Fruit fly (Drosophila melanogaster) whole organism, embryonic: ENCODE data around the gene CG8765.

Experiments used
- ATbp ChIP-seq: fragments of 200-800 bp; sonication (Bioruptor generic); optimal IDR thresholded peaks from 2 replicates; lab custom pipeline; 2017; ENCODE audit warnings: missing biosample characterization, mild to moderate bottlenecking, missing genetic modification characterization, missing genetic modification reagents
- C15 ChIP-seq: fragments of 200-800 bp; sonication (Bioruptor generic); IDR thresholded peaks from 3 replicates; pipeline ENCODE4 v1.3.6; 2022; ENCODE audit warnings: missing biosample characterization, missing genetic modification characterization
- CG10267 ChIP-seq: fragments of 200-800 bp; sonication (Bioruptor generic); optimal IDR thresholded peaks from 2 replicates; lab custom pipeline; 2018; ENCODE audit warnings: missing biosample characterization, mild to moderate bottlenecking, missing genetic modification characterization, moderate library complexity
- CG10366 ChIP-seq: fragments of 200-800 bp; sonication (Bioruptor generic); IDR thresholded peaks from 2 replicates; pipeline ENCODE4 v1.3.6; 2022; ENCODE audit warnings: missing biosample characterization, missing genetic modification characterization
- CG12659 ChIP-seq: fragments of 200-800 bp; sonication (Bioruptor generic); optimal IDR thresholded peaks from 3 replicates; lab custom pipeline; 2017; ENCODE audit warnings: mild to moderate bottlenecking, missing biosample characterization, missing genetic modification reagents, missing genetic modification characterization
- CG13775 ChIP-seq: fragments of 200-800 bp; sonication (Bioruptor generic); optimal IDR thresholded peaks from 3 replicates; lab custom pipeline; 2017; ENCODE audit warnings: missing biosample characterization, mild to moderate bottlenecking, missing genetic modification characterization
- CG14710 ChIP-seq: fragments of 200-800 bp; sonication (Bioruptor generic); optimal IDR thresholded peaks from 3 replicates; lab custom pipeline; 2019; ENCODE audit warnings: missing biosample characterization, mild to moderate bottlenecking, missing genetic modification characterization, moderate library complexity
- CG15514 ChIP-seq: fragments of 200-800 bp; sonication (Bioruptor generic); optimal IDR thresholded peaks from 3 replicates; lab custom pipeline; 2017; ENCODE audit warnings: missing biosample characterization, missing genetic modification characterization, mild to moderate bottlenecking, moderate library complexity, missing genetic modification reagents
- CG17359 ChIP-seq: fragments of 200-800 bp; sonication (Bioruptor generic); optimal IDR thresholded peaks from 3 replicates; lab custom pipeline; 2018; ENCODE audit warnings: missing biosample characterization, mild to moderate bottlenecking, missing genetic modification characterization, moderate library complexity
- CG17361 ChIP-seq: fragments of 200-800 bp; sonication (Bioruptor generic); IDR thresholded peaks from 3 replicates; pipeline ENCODE4 v1.3.6; 2022; ENCODE audit warnings: missing biosample characterization, missing genetic modification characterization
- CG30403 ChIP-seq: fragments of 200-800 bp; sonication (Bioruptor generic); optimal IDR thresholded peaks from 3 replicates; lab custom pipeline; 2016; ENCODE audit warnings: missing biosample characterization, missing genetic modification characterization
- CG31365 ChIP-seq: fragments of 200-800 bp; sonication (Bioruptor generic); optimal IDR thresholded peaks from 2 replicates; lab custom pipeline; 2018; ENCODE audit warnings: missing biosample characterization, mild to moderate bottlenecking, missing genetic modification characterization
- CG32772 ChIP-seq: fragments of 200-800 bp; sonication (Bioruptor generic); IDR thresholded peaks from 2 replicates; pipeline ENCODE4 v1.3.6; 2022; ENCODE audit warnings: missing biosample characterization, missing genetic modification characterization
- CG33557 ChIP-seq: fragments of 200-800 bp; sonication (Bioruptor generic); optimal IDR thresholded peaks from 2 replicates; lab custom pipeline; 2019; ENCODE audit warnings: missing biosample characterization, mild to moderate bottlenecking, missing genetic modification characterization, moderate library complexity
- CG3407 ChIP-seq: fragments of 200-800 bp; sonication (Bioruptor generic); optimal IDR thresholded peaks from 2 replicates; lab custom pipeline; 2018; ENCODE audit warnings: missing biosample characterization, mild to moderate bottlenecking, missing genetic modification characterization
- CG34422 ChIP-seq: fragments of 200-800 bp; sonication (Bioruptor generic); IDR thresholded peaks from 3 replicates; pipeline ENCODE4 v1.3.6; 2022; ENCODE audit warnings: missing biosample characterization, missing genetic modification characterization
- CG4328 ChIP-seq: fragments of 200-800 bp; sonication (Bioruptor generic); optimal IDR thresholded peaks from 3 replicates; lab custom pipeline; 2017; ENCODE audit warnings: missing biosample characterization, missing genetic modification reagents, missing genetic modification characterization
- CG4360 ChIP-seq: fragments of 200-800 bp; sonication (Bioruptor generic); IDR thresholded peaks from 2 replicates; pipeline ENCODE4 v1.3.6; 2022; ENCODE audit warnings: missing biosample characterization, missing genetic modification characterization
- CG5180 ChIP-seq: fragments of 200-800 bp; sonication (Bioruptor generic); optimal IDR thresholded peaks from 3 replicates; lab custom pipeline; 2017; ENCODE audit warnings: missing biosample characterization, missing genetic modification characterization, mild to moderate bottlenecking, moderate library complexity, missing genetic modification reagents
- CG8765 ChIP-seq: fragments of 200-800 bp; sonication (Bioruptor generic); IDR thresholded peaks from 2 replicates; pipeline ENCODE4 v1.3.6; 2022; ENCODE audit warnings: missing biosample characterization, missing genetic modification characterization
- CG9437 ChIP-seq: fragments of 200-800 bp; sonication (Bioruptor generic); optimal IDR thresholded peaks from 2 replicates; lab custom pipeline; 2018; ENCODE audit warnings: missing biosample characterization, mild to moderate bottlenecking, missing genetic modification characterization
- Chrac-16 ChIP-seq: fragments of 200-800 bp; sonication (Bioruptor generic); optimal IDR thresholded peaks from 3 replicates; lab custom pipeline; 2016; ENCODE audit warnings: missing biosample characterization, missing genetic modification characterization
- CoRest ChIP-seq: fragments of 200-800 bp; sonication (Bioruptor generic); optimal IDR thresholded peaks from 3 replicates; lab custom pipeline; 2018; ENCODE audit warnings: missing biosample characterization, mild to moderate bottlenecking, missing genetic modification characterization, moderate library complexity
- D ChIP-seq, 2 experiments: fragments of 200-800 bp in 1 of 2; fragments of >200 bp in 1 of 2; sonication (Bioruptor generic) in 1 of 2; optimal IDR thresholded peaks; 2 replicates in 1 of 2; 3 replicates in 1 of 2; lab custom pipeline; 2017; ENCODE audit warnings: mild to moderate bottlenecking in 1 of 2, missing biosample characterization in 1 of 2, missing genetic modification characterization in 1 of 2, missing genetic modification reagents in 1 of 2
- Doc3 ChIP-seq: fragments of 200-800 bp; sonication (Bioruptor generic); IDR thresholded peaks from 3 replicates; pipeline ENCODE4 v1.3.6; 2022; ENCODE audit warnings: missing biosample characterization, missing genetic modification characterization; ENCODE audit not compliant: partially characterized antibody
- Ets65A ChIP-seq: fragments of 200-800 bp; sonication (Bioruptor generic); peaks from one replicate; lab custom pipeline; 2016; ENCODE audit warnings: missing biosample characterization, missing genetic modification characterization
- H15 ChIP-seq: fragments of 200-800 bp; sonication (Bioruptor generic); IDR thresholded peaks from 3 replicates; pipeline ENCODE4 v1.3.6; 2022; ENCODE audit warnings: missing biosample characterization, missing genetic modification characterization
- Hmr ChIP-seq: fragments of 200-800 bp; sonication (Bioruptor generic); optimal IDR thresholded peaks from 3 replicates; lab custom pipeline; 2017; ENCODE audit warnings: mild to moderate bottlenecking, missing biosample characterization, missing genetic modification reagents, missing genetic modification characterization
- Lhr ChIP-seq: fragments of 200-800 bp; sonication (Bioruptor generic); optimal IDR thresholded peaks from 3 replicates; lab custom pipeline; 2017; ENCODE audit warnings: mild to moderate bottlenecking, missing biosample characterization, missing genetic modification reagents, missing genetic modification characterization
- Nf-YB ChIP-seq: fragments of 200-800 bp; sonication (Bioruptor generic); optimal IDR thresholded peaks from 3 replicates; lab custom pipeline; 2019; ENCODE audit warnings: missing biosample characterization, mild to moderate bottlenecking, missing genetic modification characterization, moderate library complexity
- ac ChIP-seq: fragments of 200-800 bp; sonication (Bioruptor generic); optimal IDR thresholded peaks from 3 replicates; lab custom pipeline; 2017; ENCODE audit warnings: missing biosample characterization, mild to moderate bottlenecking, missing genetic modification characterization
- ara ChIP-seq: fragments of 200-800 bp; sonication (Bioruptor generic); IDR thresholded peaks from 2 replicates; pipeline ENCODE4 v1.3.6; 2022; ENCODE audit warnings: missing biosample characterization, missing genetic modification characterization
- bcd ChIP-seq: fragments of 200-800 bp; sonication (Bioruptor generic); optimal IDR thresholded peaks from 2 replicates; lab custom pipeline; 2017; ENCODE audit warnings: missing biosample characterization, mild to moderate bottlenecking, missing genetic modification characterization
- fd102C ChIP-seq: fragments of 200-800 bp; sonication (Bioruptor generic); optimal IDR thresholded peaks from 2 replicates; lab custom pipeline; 2018; ENCODE audit warnings: missing biosample characterization, mild to moderate bottlenecking, missing genetic modification characterization, moderate library complexity
- gem ChIP-seq: fragments of 200-800 bp; sonication (Bioruptor generic); optimal IDR thresholded peaks from 2 replicates; lab custom pipeline; 2019; ENCODE audit warnings: missing biosample characterization, mild to moderate bottlenecking, missing genetic modification characterization, moderate library complexity
- grau ChIP-seq: fragments of 200-800 bp; optimal IDR thresholded peaks from 3 replicates; lab custom pipeline; 2019; ENCODE audit warnings: missing biosample characterization, mild to moderate bottlenecking, missing genetic modification characterization, moderate library complexity
- her ChIP-seq: fragments of 200-800 bp; sonication (Bioruptor generic); optimal IDR thresholded peaks from 2 replicates; lab custom pipeline; 2016; ENCODE audit warnings: missing biosample characterization, missing genetic modification characterization
- insv ChIP-seq, 2 experiments: fragments of 200-800 bp; sonication (Bioruptor generic); optimal IDR thresholded peaks; 3 replicates each; lab custom pipeline; 2016 to 2018; ENCODE audit warnings: missing biosample characterization in 2 of 2, missing genetic modification characterization in 2 of 2
- lab ChIP-seq: fragments of 200-800 bp; sonication (Bioruptor generic); optimal IDR thresholded peaks from 3 replicates; lab custom pipeline; 2017; ENCODE audit warnings: missing biosample characterization, missing genetic modification characterization, mild to moderate bottlenecking, moderate library complexity, missing genetic modification reagents
- lilli ChIP-seq: fragments of 200-800 bp; sonication (Bioruptor generic); optimal IDR thresholded peaks from 3 replicates; lab custom pipeline; 2016; ENCODE audit warnings: missing biosample characterization, missing genetic modification characterization
- mam ChIP-seq: fragments of 200-800 bp; sonication (Bioruptor generic); optimal IDR thresholded peaks from 3 replicates; lab custom pipeline; 2016; ENCODE audit warnings: missing biosample characterization, missing genetic modification characterization
- odd ChIP-seq: fragments of 200-800 bp; sonication (Bioruptor generic); optimal IDR thresholded peaks from 2 replicates; lab custom pipeline; 2017; ENCODE audit warnings: missing biosample characterization, mild to moderate bottlenecking, missing genetic modification characterization
- pfk ChIP-seq: fragments of 200-800 bp; sonication (Bioruptor generic); optimal IDR thresholded peaks from 2 replicates; lab custom pipeline; 2018; ENCODE audit warnings: missing biosample characterization, mild to moderate bottlenecking, missing genetic modification characterization, moderate library complexity
- row ChIP-seq: fragments of 200-800 bp; sonication (Bioruptor generic); IDR thresholded peaks from 3 replicates; pipeline ENCODE4 v1.3.6; 2022; ENCODE audit warnings: missing biosample characterization, missing genetic modification characterization
- run ChIP-seq: fragments of 200-800 bp; sonication (Bioruptor generic); optimal IDR thresholded peaks from 3 replicates; lab custom pipeline; 2018; ENCODE audit warnings: missing biosample characterization, mild to moderate bottlenecking, missing genetic modification characterization
- sqz ChIP-seq: fragments of 200-800 bp; sonication (Bioruptor generic); optimal IDR thresholded peaks from 3 replicates; lab custom pipeline; 2018; ENCODE audit warnings: missing biosample characterization, mild to moderate bottlenecking, missing genetic modification characterization
- zf30C ChIP-seq: fragments of 200-800 bp; sonication (Bioruptor generic); optimal IDR thresholded peaks from 3 replicates; lab custom pipeline; 2018; ENCODE audit warnings: missing biosample characterization, mild to moderate bottlenecking, missing genetic modification characterization

CG8765 gene

DNA sequence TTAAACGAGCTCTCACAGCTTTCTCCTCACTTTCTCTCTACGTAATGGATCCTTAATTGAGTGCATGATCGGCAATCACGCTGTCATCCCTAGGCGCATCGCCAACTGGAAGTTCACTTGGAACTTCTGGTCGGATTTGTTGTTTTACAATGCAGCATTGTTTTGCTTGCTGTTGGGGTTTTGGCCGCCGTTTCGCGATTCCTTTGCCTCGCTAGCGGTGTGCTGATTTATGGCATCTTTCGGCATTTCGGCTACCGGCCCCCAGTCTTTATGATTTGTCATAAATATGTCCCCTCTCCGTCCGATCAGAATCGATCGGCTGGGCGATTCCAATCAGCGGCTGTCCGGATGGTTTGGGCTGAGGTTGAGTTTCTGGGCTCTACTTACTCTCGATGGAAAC is 24.3 kb downstream of the CG8765 start:
- peak; percentile 53 for TF ChIP-seq Ets65A
- no peak for TF ChIP-seq CG10366 (GFP tag; lab: Robert Waterston, UW)
- peak in 1 of 2 experiments; percentile 70 for TF ChIP-seq insv (GFP tag; optimal IDR thresholded peaks at IDR 0.05; lab: Kevin White, UChicago)

DNA sequence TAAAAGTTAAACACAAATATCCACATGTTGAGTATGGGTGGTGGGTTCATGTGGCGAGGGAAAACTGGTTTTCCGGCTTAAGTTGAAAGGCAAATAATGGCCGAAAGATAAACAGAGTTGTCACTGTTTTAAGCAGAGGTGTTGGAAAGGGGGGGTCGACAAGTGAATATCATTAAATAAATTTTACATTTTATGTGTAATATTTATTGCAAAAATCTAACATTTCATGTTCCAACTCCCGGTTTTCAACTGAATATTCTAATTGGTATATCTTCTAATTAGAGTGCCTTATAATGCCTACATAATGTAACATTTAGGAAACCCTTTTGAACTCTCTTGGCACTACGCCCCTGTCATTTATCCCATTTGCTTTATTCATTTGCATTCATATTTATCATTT is 31.2 kb downstream of the CG8765 start:
- TF ChIP-seq Hmr = peak; percentile 28
- peak; percentile 32; the same call in 1 of the 2 replicates for TF ChIP-seq ara (GFP tag; lab: Robert Waterston, UW)
- peak; percentile 33; the same call in 1 of the 3 replicates for TF ChIP-seq H15 (GFP tag; lab: Robert Waterston, UW)
- TF ChIP-seq CG4360 (GFP tag; lab: Robert Waterston, UW) = peak; percentile 30; the same call in 1 of the 2 replicates
- peak; percentile 45; the same call in 1 of the 3 replicates for TF ChIP-seq CG34422 (GFP tag; lab: Robert Waterston, UW)
- peak; percentile 29 for TF ChIP-seq CG12659
- TF ChIP-seq ac (GFP tag; lab: Kevin White, UChicago) = peak; percentile 14
- peak; percentile 5 for TF ChIP-seq CG31365 (tag; lab: Kevin White, UChicago)
- TF ChIP-seq CG10267 (tag; lab: Kevin White, UChicago) = peak; percentile 55
- peak; percentile 56 for TF ChIP-seq Nf-YB
- TF ChIP-seq lab (GFP tag; lab: Kevin White, UChicago) = peak; percentile 49
- peak; percentile 55 for TF ChIP-seq CG30403 (GFP tag; lab: Kevin White, UChicago)
- no peak for TF ChIP-seq C15 (GFP tag; lab: Robert Waterston, UW)
- peak; percentile 76 for TF ChIP-seq CG17361 (GFP tag; lab: Robert Waterston, UW)
- peak; percentile 57 for TF ChIP-seq CG17359 (tag; lab: Kevin White, UChicago)
- TF ChIP-seq grau (tag; lab: Kevin White, UChicago) = peak; percentile 55
- peak; percentile 25 for TF ChIP-seq CG13775 (GFP tag; lab: Kevin White, UChicago)
- TF ChIP-seq CG14710 = peak; percentile 59
- TF ChIP-seq CG15514 (GFP tag; lab: Kevin White, UChicago) = peak; percentile 4
- TF ChIP-seq insv (GFP tag; optimal IDR thresholded peaks at IDR 0.05; lab: Kevin White, UChicago) = peak in 1 of 2 experiments; percentile 74
- TF ChIP-seq CG33557 = peak; percentile 60
- TF ChIP-seq CG9437 = peak; percentile 23
- no peak for TF ChIP-seq D (optimal IDR thresholded peaks at IDR 0.05; lab: Kevin White, UChicago)
- TF ChIP-seq D (GFP tag; optimal IDR thresholded peaks at IDR 0.05; lab: Kevin White, UChicago) = peak; percentile 73
- no peak for TF ChIP-seq zf30C
- TF ChIP-seq mam (GFP tag; lab: Kevin White, UChicago) = no peak
- no peak for TF ChIP-seq fd102C (GFP tag; lab: Kevin White, UChicago)
- peak; percentile 63 for TF ChIP-seq ATbp
- peak; percentile 41 for TF ChIP-seq run (tag; lab: Kevin White, UChicago)
- TF ChIP-seq her (GFP tag; lab: Kevin White, UChicago) = no peak
- peak; percentile 61 for TF ChIP-seq CG3407
- TF ChIP-seq CG4328 = peak; percentile 33
- TF ChIP-seq Doc3 = no peak
- TF ChIP-seq gem (tag; lab: Kevin White, UChicago) = peak; percentile 76
- TF ChIP-seq CG8765 = peak; percentile 70; the same call in 1 of the 2 replicates
- peak; percentile 56 for TF ChIP-seq CG5180 (GFP tag; lab: Kevin White, UChicago)
- no peak for TF ChIP-seq pfk (GFP tag; lab: Kevin White, UChicago)
- peak; percentile 69 for TF ChIP-seq CoRest
- TF ChIP-seq CG32772 (GFP tag; lab: Robert Waterston, UW) = peak; percentile 22; the same call in 1 of the 2 replicates
- TF ChIP-seq row (GFP tag; lab: Robert Waterston, UW) = peak; percentile 73
- peak; percentile 21 for TF ChIP-seq Lhr (GFP tag; lab: Kevin White, UChicago)
- TF ChIP-seq bcd (GFP tag; lab: Kevin White, UChicago) = peak; percentile 50
- TF ChIP-seq sqz (GFP tag; lab: Kevin White, UChicago) = peak; percentile 53
- peak; percentile 36 for TF ChIP-seq odd (GFP tag; lab: Kevin White, UChicago)
- peak; percentile 8 for TF ChIP-seq lilli (GFP tag; lab: Kevin White, UChicago)
- TF ChIP-seq Chrac-16 (GFP tag; lab: Kevin White, UChicago) = peak; percentile 24
